Worm (Caenorhabditis elegans): ENCODE measurements around the gene swt-4.

- TF ChIP-seq flt-1 (GFP tag; IDR thresholded peaks at IDR 0.05) (no peak), aly-1 (tag; optimal IDR thresholded peaks at IDR 0.05) (no peak)
These were observed 9.0 kb upstream of the swt-4 start for ce11 chrIII:10637933-10638332.

All from whole organism, early embryonic.